Worm (Caenorhabditis elegans) whole organism, late embryonic: Measurements from ENCODE around the gene C33A11.2.

Experiments
- F13H6.1 ChIP-seq: sonication (generic microtip); optimal IDR thresholded peaks from 2 replicates; lab custom pipeline; 2016; ENCODE audit warnings: missing genetic modification characterization, missing compliant biosample characterization
- fkh-6 ChIP-seq: sonication (generic microtip); optimal IDR thresholded peaks from 2 replicates; lab custom pipeline; 2016; ENCODE audit warnings: missing genetic modification characterization, missing compliant biosample characterization
- mec-3 ChIP-seq: sonication (generic microtip); optimal IDR thresholded peaks from 2 replicates; lab custom pipeline; 2016; ENCODE audit warnings: borderline replicate concordance, missing genetic modification characterization, missing compliant biosample characterization
- pax-1 ChIP-seq: fragments of 150-350 bp; optimal IDR thresholded peaks from 2 replicates; lab custom pipeline; 2014; ENCODE audit warnings: missing biosample characterization, missing genetic modification characterization
- pha-4 ChIP-seq: fragments of 150-350 bp; optimal IDR thresholded peaks from 2 replicates; lab custom pipeline; 2018; ENCODE audit warnings: missing biosample characterization, missing genetic modification reagents, missing genetic modification characterization

DNA sequence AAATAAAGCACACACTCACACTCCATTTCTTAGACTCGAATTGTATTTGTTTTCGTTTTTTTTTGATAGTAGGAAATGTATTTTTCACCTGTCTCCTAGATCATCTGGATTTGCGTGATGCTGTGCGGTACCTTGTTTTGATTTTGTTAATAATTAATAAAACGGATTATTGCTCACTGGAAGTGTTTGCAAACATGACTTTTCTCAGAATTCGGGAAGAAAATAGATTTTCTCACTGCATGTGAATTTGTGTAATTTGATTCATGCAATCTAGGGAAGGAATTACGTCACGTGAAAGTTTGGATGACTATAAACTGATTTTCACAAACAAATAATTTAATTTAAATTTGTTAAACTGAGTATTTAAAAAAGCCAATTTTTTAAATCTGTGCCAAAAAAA is 21.8 kb upstream of the C33A11.2 start:
- TF ChIP-seq F13H6.1 (tag; lab: Kevin White, UChicago) (no peak), pha-4 (tag; lab: Kevin White, UChicago) (no peak), fkh-6 (tag; lab: Kevin White, UChicago) (no peak), mec-3 (tag; lab: Kevin White, UChicago) (no peak), pax-1 (tag; lab: Kevin White, UChicago) (no peak)
